Worm (Caenorhabditis elegans) whole organism, L4 larva: ENCODE data around the gene ZK185.4.
A peak's percentile ranks its signal among the peaks of the same experiment; 100 is the strongest.

Source experiments
- D1046.2 ChIP-seq: fragments of 200-800 bp; sonication (Bioruptor generic); IDR thresholded peaks from 2 replicates; pipeline ENCODE4 v1.3.6; 2022; ENCODE audit warnings: missing genetic modification characterization, missing compliant biosample characterization
- F44E2.7 ChIP-seq: fragments of 200-800 bp; sonication (Bioruptor generic); IDR thresholded peaks from 2 replicates; pipeline ENCODE4 v2.1.2; 2022; ENCODE audit warnings: missing genetic modification characterization, missing compliant biosample characterization
- R02D3.7 ChIP-seq: fragments of 150-350 bp; sonication (generic microtip); optimal IDR thresholded peaks from 3 replicates; lab custom pipeline; 2014; ENCODE audit warnings: missing biosample characterization, missing genetic modification characterization
- T20F7.1 ChIP-seq: fragments of 200-800 bp; sonication (Bioruptor generic); optimal IDR thresholded peaks from 2 replicates; lab custom pipeline; 2018; ENCODE audit warnings: mild to moderate bottlenecking, missing genetic modification characterization, missing compliant biosample characterization
- Y48G9A.11 ChIP-seq: fragments of 200-800 bp; sonication (Bioruptor generic); IDR thresholded peaks from 2 replicates; pipeline ENCODE4 v1.3.6; 2022; ENCODE audit warnings: missing genetic modification reagents, missing genetic modification characterization, missing compliant biosample characterization
- aha-1 ChIP-seq: fragments of 150-350 bp; peaks from one replicate; lab custom pipeline; 2014; ENCODE audit warnings: missing biosample characterization, missing genetic modification characterization
- arid-1 ChIP-seq: fragments of 200-800 bp; sonication (Bioruptor generic); conservative IDR thresholded peaks from 2 replicates; pipeline ENCODE4 v1.3.6; 2022; ENCODE audit warnings: missing genetic modification reagents, missing genetic modification characterization, missing compliant biosample characterization
- ceh-20 ChIP-seq: fragments of 200-800 bp; sonication (Bioruptor generic); IDR thresholded peaks from 2 replicates; pipeline ENCODE4 v1.3.6; 2022; ENCODE audit warnings: missing genetic modification reagents, missing genetic modification characterization, missing compliant biosample characterization
- ceh-44 ChIP-seq: fragments of 200-800 bp; sonication (Bioruptor generic); IDR thresholded peaks from 2 replicates; pipeline ENCODE4 v1.3.6; 2022; ENCODE audit warnings: missing genetic modification reagents, missing genetic modification characterization, missing compliant biosample characterization
- daf-16 ChIP-seq, 3 experiments: sonication (generic microtip); optimal IDR thresholded peaks; 2 replicates each; lab custom pipeline; 2016 to 2017; ENCODE audit warnings: missing genetic modification characterization in 3 of 3, missing genetic modification reagents in 3 of 3, mild to moderate bottlenecking in 2 of 3, missing compliant biosample characterization in 2 of 3, missing biosample characterization in 1 of 3, moderate library complexity in 1 of 3
- daf-19 ChIP-seq: fragments of 200-800 bp; sonication (Bioruptor generic); conservative IDR thresholded peaks from 2 replicates; pipeline ENCODE4 v1.3.6; 2022; ENCODE audit warnings: missing genetic modification characterization, missing compliant biosample characterization
- dmd-6 ChIP-seq: fragments of 200-800 bp; sonication (Bioruptor generic); IDR thresholded peaks from 2 replicates; pipeline ENCODE4 v1.3.6; 2022; ENCODE audit warnings: missing genetic modification reagents, missing genetic modification characterization, missing compliant biosample characterization
- dmd-8 ChIP-seq: fragments of 200-800 bp; sonication (Bioruptor generic); IDR thresholded peaks from 2 replicates; pipeline ENCODE4 v1.3.6; 2022; ENCODE audit warnings: missing genetic modification characterization, missing compliant biosample characterization
- dmd-9 ChIP-seq: fragments of 200-800 bp; sonication (Bioruptor generic); IDR thresholded peaks from 2 replicates; pipeline ENCODE4 v1.3.6; 2022; ENCODE audit warnings: missing genetic modification reagents, missing genetic modification characterization, missing compliant biosample characterization
- dve-1 ChIP-seq: sonication (generic microtip); optimal IDR thresholded peaks from 2 replicates; lab custom pipeline; 2017; ENCODE audit warnings: antibody characterized with exemption, mild to moderate bottlenecking, missing genetic modification characterization, missing compliant biosample characterization; ENCODE audit not compliant: insufficient read depth
- egl-43 ChIP-seq: fragments of 200-800 bp; sonication (Bioruptor generic); IDR thresholded peaks from 2 replicates; pipeline ENCODE4 v1.3.6; 2022; ENCODE audit warnings: missing genetic modification reagents, missing genetic modification characterization, missing compliant biosample characterization
- fkh-10 ChIP-seq: fragments of 150-350 bp; optimal IDR thresholded peaks from 2 replicates; lab custom pipeline; 2014; ENCODE audit warnings: missing biosample characterization, missing genetic modification reagents, missing genetic modification characterization
- hlh-11 ChIP-seq: fragments of 200-800 bp; sonication (Bioruptor generic); optimal IDR thresholded peaks from 2 replicates; lab custom pipeline; 2018; ENCODE audit warnings: mild to moderate bottlenecking, missing genetic modification characterization, missing compliant biosample characterization
- hlh-30 ChIP-seq: sonication (generic microtip); optimal IDR thresholded peaks from 2 replicates; lab custom pipeline; 2017; ENCODE audit warnings: antibody characterized with exemption, mild to moderate bottlenecking, missing genetic modification characterization, missing compliant biosample characterization; ENCODE audit not compliant: insufficient read depth
- hmg-1.1 ChIP-seq: fragments of 200-800 bp; sonication (Bioruptor generic); IDR thresholded peaks from 2 replicates; pipeline ENCODE4 v1.3.6; 2022; ENCODE audit warnings: missing genetic modification reagents, missing genetic modification characterization, missing compliant biosample characterization
- jun-1 ChIP-seq: fragments of 150-350 bp; optimal IDR thresholded peaks from 2 replicates; lab custom pipeline; 2014; ENCODE audit warnings: missing biosample characterization, missing genetic modification reagents, missing genetic modification characterization
- lim-7 ChIP-seq: fragments of 200-800 bp; sonication (Bioruptor generic); IDR thresholded peaks from 2 replicates; pipeline ENCODE4 v1.3.6; 2022; ENCODE audit warnings: missing genetic modification characterization, missing compliant biosample characterization
- lin-13 ChIP-seq: fragments of 150-350 bp; optimal IDR thresholded peaks from 2 replicates; lab custom pipeline; 2014; ENCODE audit warnings: missing biosample characterization, missing genetic modification reagents, missing genetic modification characterization
- lsy-2 ChIP-seq, 2 experiments: fragments of 150-350 bp in 1 of 2; sonication (generic microtip) in 1 of 2; optimal IDR thresholded peaks; 2 replicates each; lab custom pipeline; 2014 to 2017; ENCODE audit warnings: missing biosample characterization in 2 of 2, missing genetic modification characterization in 2 of 2
- madf-5 ChIP-seq, 2 experiments: fragments of 200-800 bp; sonication (Bioruptor generic); IDR thresholded peaks; 2 replicates each; pipeline ENCODE4 v1.3.6; 2022; ENCODE audit warnings: missing compliant biosample characterization in 2 of 2, missing genetic modification characterization in 2 of 2
- mdl-1 ChIP-seq, 2 experiments: fragments of 150-350 bp in 1 of 2; sonication (generic microtip) in 1 of 2; optimal IDR thresholded peaks; 2 replicates each; lab custom pipeline; 2014 to 2017; ENCODE audit warnings: missing biosample characterization in 2 of 2, missing genetic modification characterization in 2 of 2
- nhr-102 ChIP-seq: sonication (generic microtip); optimal IDR thresholded peaks from 2 replicates; lab custom pipeline; 2016; ENCODE audit warnings: mild to moderate bottlenecking, missing genetic modification characterization, moderate library complexity, missing compliant biosample characterization
- nhr-28 ChIP-seq: fragments of 150-350 bp; optimal IDR thresholded peaks from 2 replicates; lab custom pipeline; 2014; ENCODE audit warnings: missing biosample characterization, missing genetic modification characterization
- nhr-41 ChIP-seq: fragments of 200-800 bp; sonication (Bioruptor generic); IDR thresholded peaks from 2 replicates; pipeline ENCODE4 v1.3.6; 2022; ENCODE audit warnings: missing genetic modification reagents, missing genetic modification characterization, missing compliant biosample characterization
- nhr-48 ChIP-seq: sonication (generic microtip); optimal IDR thresholded peaks from 2 replicates; lab custom pipeline; 2016; ENCODE audit warnings: mild to moderate bottlenecking, missing genetic modification characterization, missing compliant biosample characterization
- pha-4 ChIP-seq, 2 experiments: fragments of 150-350 bp in 1 of 2; fragments of 200-800 bp in 1 of 2; sonication (Bioruptor generic) in 1 of 2; IDR thresholded peaks in 1 of 2; optimal IDR thresholded peaks in 1 of 2; 2 replicates each; pipeline versions ENCODE4 v1.3.6 to Lab custom; 2014 to 2022; ENCODE audit warnings: missing genetic modification characterization in 2 of 2, missing genetic modification reagents in 2 of 2, missing biosample characterization in 1 of 2, missing compliant biosample characterization in 1 of 2
- php-3 ChIP-seq: fragments of 200-800 bp; sonication (Bioruptor generic); IDR thresholded peaks from 2 replicates; pipeline ENCODE4 v1.3.6; 2022; ENCODE audit warnings: missing genetic modification reagents, missing genetic modification characterization, missing compliant biosample characterization
- pqm-1 ChIP-seq: sonication (generic microtip); optimal IDR thresholded peaks from 2 replicates; lab custom pipeline; 2017; ENCODE audit warnings: missing biosample characterization, missing genetic modification characterization
- set-16 ChIP-seq: fragments of 200-800 bp; sonication (Bioruptor generic); IDR thresholded peaks from 2 replicates; pipeline ENCODE4 v1.3.6; 2022; ENCODE audit warnings: missing genetic modification reagents, missing genetic modification characterization, missing compliant biosample characterization
- skn-1 ChIP-seq: fragments of 150-350 bp; optimal IDR thresholded peaks from 2 replicates; lab custom pipeline; 2014; ENCODE audit warnings: missing biosample characterization, missing genetic modification characterization
- snpc-1.2 ChIP-seq: fragments of 200-800 bp; sonication (Bioruptor generic); IDR thresholded peaks from 2 replicates; pipeline ENCODE4 v1.3.6; 2022; ENCODE audit warnings: missing genetic modification reagents, missing genetic modification characterization, missing compliant biosample characterization
- snpc-4 ChIP-seq: fragments of 150-350 bp; optimal IDR thresholded peaks from 2 replicates; lab custom pipeline; 2014; ENCODE audit warnings: missing biosample characterization, missing genetic modification characterization
- tra-1 ChIP-seq: fragments of 200-800 bp; sonication (Bioruptor generic); IDR thresholded peaks from 2 replicates; pipeline ENCODE4 v1.3.6; 2022; ENCODE audit warnings: missing genetic modification reagents, missing genetic modification characterization, missing compliant biosample characterization
- vab-7 ChIP-seq: fragments of 200-800 bp; sonication (Bioruptor generic); IDR thresholded peaks from 2 replicates; pipeline ENCODE4 v1.3.6; 2022; ENCODE audit warnings: missing genetic modification reagents, missing genetic modification characterization, missing compliant biosample characterization
- zfp-2 ChIP-seq: sonication (generic microtip); optimal IDR thresholded peaks from 2 replicates; lab custom pipeline; 2016; ENCODE audit warnings: mild to moderate bottlenecking, missing genetic modification characterization, missing compliant biosample characterization
- ztf-11 ChIP-seq: fragments of 150-350 bp; optimal IDR thresholded peaks from 2 replicates; lab custom pipeline; 2014; ENCODE audit warnings: missing biosample characterization, missing genetic modification characterization

Gene ZK185.4

DNA sequence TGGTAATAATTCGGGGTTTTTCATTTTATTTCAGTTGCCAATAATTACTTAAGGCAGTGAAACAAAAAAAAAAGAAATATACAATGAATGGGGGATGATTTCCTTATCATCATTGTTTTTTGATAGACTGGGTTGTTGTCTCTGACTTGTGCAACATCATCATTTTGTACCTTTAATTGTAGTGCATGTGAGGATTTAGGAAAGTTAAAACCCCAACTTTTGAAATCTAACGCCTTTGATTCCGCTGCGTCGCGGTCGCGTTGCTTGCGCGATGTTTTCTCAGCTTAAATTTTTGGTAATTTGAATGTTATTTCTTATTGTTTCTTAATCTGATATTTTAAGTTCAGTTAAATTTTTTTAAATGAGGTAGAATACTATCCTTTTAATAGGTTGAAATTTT is 12.9 kb upstream of the ZK185.4 start, which contains the start of gene ZK185.5:
TSS of gene ZK185.5 (minus strand) at position 101 of the 400 bp plus-strand sequence.
- TF ChIP-seq aha-1 (tag; lab: Kevin White, UChicago) (peak; percentile 37), lin-13 (GFP tag; lab: Kevin White, UChicago) (no peak), dve-1 (no peak), daf-19 (GFP tag; lab: Robert Waterston, UW) (no peak), dmd-9 (no peak), mdl-1 (tag; optimal IDR thresholded peaks at IDR 0.05; lab: Kevin White, UChicago) (no peak), daf-16 (GFP tag; optimal IDR thresholded peaks at IDR 0.05; lab: Kevin White, UChicago) (no peak), daf-16 (tag; optimal IDR thresholded peaks at IDR 0.05; lab: Kevin White, UChicago) (peak; percentile 4)

DNA sequence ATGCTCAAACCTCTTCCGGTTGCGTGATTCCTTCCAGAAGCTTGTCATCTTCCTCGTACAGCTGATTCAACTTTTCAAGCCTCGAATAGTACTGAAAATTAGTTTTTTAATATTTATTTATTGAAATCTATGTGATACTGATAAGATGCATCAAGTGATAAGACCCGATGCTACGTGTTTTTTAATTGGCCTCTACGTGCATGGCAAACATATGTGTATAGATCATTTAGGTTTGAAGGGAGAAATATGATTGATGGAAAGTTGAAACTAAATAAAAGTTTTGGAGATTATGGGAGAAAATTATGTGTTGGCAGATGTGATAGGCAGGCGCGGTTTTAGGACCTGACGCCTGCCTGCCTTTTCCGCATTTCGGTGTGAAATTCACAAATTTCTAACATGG is 11.3 kb upstream of the ZK185.4 start:
- TF ChIP-seq dmd-6 (GFP tag; lab: Robert Waterston, UW) (peak; percentile 91), tra-1 (no peak), vab-7 (GFP tag; lab: Robert Waterston, UW) (no peak), daf-16 (GFP tag; optimal IDR thresholded peaks at IDR 0.05; lab: Kevin White, UChicago) (no peak), daf-16 (tag; optimal IDR thresholded peaks at IDR 0.05; lab: Kevin White, UChicago) (peak; percentile 75), ceh-20 (peak; percentile 42; the same call in 1 of the 2 replicates), snpc-1.2 (GFP tag; lab: Robert Waterston, UW) (no peak), jun-1 (tag; lab: Kevin White, UChicago) (no peak), nhr-28 (tag; lab: Kevin White, UChicago) (peak; percentile 24), R02D3.7 (tag; lab: Kevin White, UChicago) (no peak), ztf-11 (tag; lab: Kevin White, UChicago) (no peak), pqm-1 (tag; lab: Kevin White, UChicago) (peak; percentile 74), arid-1 (GFP tag; lab: Robert Waterston, UW) (no peak), hlh-30 (peak; percentile 6), fkh-10 (no peak), php-3 (GFP tag; lab: Robert Waterston, UW) (peak; percentile 76), zfp-2 (tag; lab: Kevin White, UChicago) (no peak), dve-1 (peak; percentile 73), dmd-9 (no peak), nhr-102 (tag; lab: Kevin White, UChicago) (peak; percentile 2), nhr-41 (GFP tag; lab: Robert Waterston, UW) (no peak), hlh-11 (tag; lab: Kevin White, UChicago) (peak; percentile 48), nhr-48 (peak; percentile 42), lin-13 (GFP tag; lab: Kevin White, UChicago) (no peak), hmg-1.1 (GFP tag; lab: Robert Waterston, UW) (no peak)

DNA sequence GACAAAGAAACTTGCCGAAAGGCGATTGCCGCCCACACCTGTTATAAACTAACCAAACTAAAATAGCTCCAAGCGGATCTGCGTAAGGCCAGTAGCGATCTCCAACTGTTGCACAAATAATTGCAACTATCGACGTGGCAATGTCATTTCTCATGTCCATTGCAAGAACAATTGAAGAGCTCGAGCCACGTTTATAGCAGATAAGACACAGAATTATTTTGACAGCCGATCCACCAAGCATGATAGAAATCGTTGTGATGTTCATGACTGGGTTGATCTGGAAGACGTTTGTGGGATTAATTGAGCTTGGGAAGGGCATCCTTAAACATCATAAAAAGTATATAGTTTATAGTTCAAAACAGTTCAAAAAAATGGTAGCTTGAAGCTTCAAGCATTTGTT is 10.0 kb upstream of the ZK185.4 start:
- no peak for TF ChIP-seq madf-5 (GFP tag; IDR thresholded peaks at IDR 0.05; lab: Robert Waterston, UW)
- TF ChIP-seq jun-1 (tag; lab: Kevin White, UChicago): no peak
- peak; percentile 96 for TF ChIP-seq aha-1 (tag; lab: Kevin White, UChicago)
- no peak for TF ChIP-seq dmd-6 (GFP tag; lab: Robert Waterston, UW)
- no peak for TF ChIP-seq lsy-2 (tag; optimal IDR thresholded peaks at IDR 0.05; lab: Kevin White, UChicago)
- TF ChIP-seq lin-13 (GFP tag; lab: Kevin White, UChicago): no peak

DNA sequence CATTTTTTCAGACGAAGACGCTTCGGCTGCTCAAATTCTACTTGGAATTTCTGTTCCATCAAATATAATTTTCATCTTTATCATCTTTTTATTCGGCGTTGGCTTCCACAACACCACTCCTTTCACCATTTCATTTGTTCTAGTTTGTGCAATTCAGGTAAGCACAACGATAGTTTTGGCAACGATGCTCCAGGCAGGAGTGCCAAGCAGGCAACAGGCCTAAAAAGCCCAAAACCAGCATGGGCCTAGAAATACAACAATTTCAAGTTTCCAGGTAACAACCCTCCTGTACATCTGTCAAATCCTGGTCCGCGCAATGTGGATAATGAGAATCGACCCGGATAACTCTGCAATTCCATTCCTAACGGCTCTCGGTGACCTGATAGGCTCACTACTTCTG is 8.3 kb upstream of the ZK185.4 start:
- TF ChIP-seq aha-1 (tag; lab: Kevin White, UChicago): peak; percentile 96
- TF ChIP-seq php-3 (GFP tag; lab: Robert Waterston, UW): no peak
- no peak for TF ChIP-seq nhr-28 (tag; lab: Kevin White, UChicago)

DNA sequence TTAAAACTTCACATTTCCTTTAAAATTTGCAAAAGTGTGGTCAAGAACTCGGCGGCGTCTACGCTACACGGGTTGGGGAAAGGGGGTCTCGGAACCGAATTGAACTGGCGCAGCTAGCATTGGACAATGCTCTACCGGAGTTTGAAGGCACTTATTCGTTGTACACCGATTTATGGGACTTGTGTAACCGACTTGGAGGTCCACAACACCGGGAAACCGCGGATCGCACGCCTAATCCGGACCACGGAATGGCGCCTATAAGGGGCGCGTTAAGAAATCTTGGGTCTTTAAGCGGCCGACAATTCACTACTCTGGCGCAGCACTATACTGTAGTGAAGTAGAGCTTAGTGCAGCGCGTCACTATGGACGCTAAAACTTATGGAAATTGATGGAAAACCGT is 5.7 kb upstream of the ZK185.4 start:
- TF ChIP-seq pha-4 (GFP tag; IDR thresholded peaks at IDR 0.05; lab: Robert Waterston, UW) (0 out of 2 replicates have a peak, but pooled peaks have one; percentile 31), pha-4 (tag; optimal IDR thresholded peaks at IDR 0.05; lab: Kevin White, UChicago) (no peak), D1046.2 (0 out of 2 replicates have a peak, but pooled peaks have one; percentile 44), lim-7 (peak; percentile 44; the same call in 1 of the 2 replicates), set-16 (0 out of 2 replicates have a peak, but pooled peaks have one; percentile 8), snpc-4 (tag; lab: Kevin White, UChicago) (peak; percentile 69), dmd-8 (GFP tag; lab: Robert Waterston, UW) (0 out of 2 replicates have a peak, but pooled peaks have one; percentile 9), F44E2.7 (GFP tag; lab: Robert Waterston, UW) (no peak), vab-7 (GFP tag; lab: Robert Waterston, UW) (0 out of 2 replicates have a peak, but pooled peaks have one; percentile 32), egl-43 (GFP tag; lab: Robert Waterston, UW) (0 out of 2 replicates have a peak, but pooled peaks have one; percentile 49), ceh-44 (0 out of 2 replicates have a peak, but pooled peaks have one; percentile 13), Y48G9A.11 (GFP tag; lab: Robert Waterston, UW) (0 out of 2 replicates have a peak, but pooled peaks have one; percentile 38), snpc-1.2 (GFP tag; lab: Robert Waterston, UW) (peak; percentile 84), T20F7.1 (GFP tag; lab: Kevin White, UChicago) (no peak), skn-1 (tag; lab: Kevin White, UChicago) (no peak)
